Worm (Caenorhabditis elegans) whole organism, late embryonic: ENCODE measurements around the gene vhl-1.

Experiments used
- ama-1 ChIP-seq: fragments of 150-350 bp; optimal IDR thresholded peaks from 2 replicates; lab custom pipeline; 2014
- ttx-3 ChIP-seq: sonication (generic microtip); optimal IDR thresholded peaks from 2 replicates; lab custom pipeline; 2016; ENCODE audit warnings: missing genetic modification reagents, missing genetic modification characterization, missing compliant biosample characterization

- TF ChIP-seq ttx-3 (tag; lab: Kevin White, UChicago) (no peak), ama-1 (lab: Kevin White, UChicago) (no peak)
These were observed 17.1 kb downstream of the vhl-1 start, which contains the start of gene asm-2 for ce11 chrX:11324240-11324639.
